Worm (Caenorhabditis elegans): Measurements from ENCODE around the gene bath-47.

- TF ChIP-seq F13C5.2 (tag; optimal IDR thresholded peaks at IDR 0.05) (no peak), pes-1 (GFP tag; IDR thresholded peaks at IDR 0.05) (no peak), flt-1 (GFP tag; IDR thresholded peaks at IDR 0.05) (no peak), ama-1 (optimal IDR thresholded peaks at IDR 0.05) (no peak), ceh-36 (tag; optimal IDR thresholded peaks at IDR 0.05) (no peak)
Observed at ce11 chrII:1653397-1653796, 51.8 kb downstream of the bath-47 start, which contains the start of gene fbxb-15.

Measured in whole organism, early embryonic.